Worm (Caenorhabditis elegans): ENCODE data around the gene tbc-20.

The tbc-20 gene

ce11 chrII:14779851-14780250, 18.4 kb upstream of the tbc-20 start:
- TF ChIP-seq ceh-18 (tag; optimal IDR thresholded peaks at IDR 0.05) (no peak), dve-1 (tag; optimal IDR thresholded peaks at IDR 0.05) (no peak)

ce11 chrII:14785906-14786305, 12.4 kb upstream of the tbc-20 start, which contains the start of gene Y54E2A.9:
Gene Y54E2A.9, minus strand, starts transcription at chrII:14786006.
- TF ChIP-seq elt-4 (tag; optimal IDR thresholded peaks at IDR 0.05) (no peak), ceh-48 (tag; optimal IDR thresholded peaks at IDR 0.05) (no peak), hlh-8 (tag; optimal IDR thresholded peaks at IDR 0.05) (no peak), gmeb-2 (tag; optimal IDR thresholded peaks at IDR 0.05) (no peak), T23F11.4 (GFP tag; optimal IDR thresholded peaks at IDR 0.05) (no peak), nfya-1 (tag; optimal IDR thresholded peaks at IDR 0.05) (no peak), Y22D7AL.16 (tag; optimal IDR thresholded peaks at IDR 0.05) (no peak), C38D4.7 (GFP tag; optimal IDR thresholded peaks at IDR 0.05) (no peak), dmd-4 (tag; optimal IDR thresholded peaks at IDR 0.05; ENCODE audit: borderline replicate concordance) (no peak), ceh-2 (tag; optimal IDR thresholded peaks at IDR 0.05) (no peak), pha-2 (tag; optimal IDR thresholded peaks at IDR 0.05) (no peak), che-1 (tag; optimal IDR thresholded peaks at IDR 0.05) (no peak), ceh-31 (tag; optimal IDR thresholded peaks at IDR 0.05) (no peak), C08G9.2 (tag; optimal IDR thresholded peaks at IDR 0.05) (no peak), fkh-6 (tag; optimal IDR thresholded peaks at IDR 0.05) (no peak), K09A11.1 (tag; optimal IDR thresholded peaks at IDR 0.05; ENCODE audit: insufficient read depth) (no peak), hlh-6 (tag; optimal IDR thresholded peaks at IDR 0.05) (no peak)

ce11 chrII:14790751-14791150, 7.5 kb upstream of the tbc-20 start, which contains the start of gene Y54E2A.10:
Gene Y54E2A.10, plus strand, starts transcription at chrII:14791051.
- no peak for TF ChIP-seq lin-11 (tag; optimal IDR thresholded peaks at IDR 0.05)
- TF ChIP-seq pha-4 (tag; optimal IDR thresholded peaks at IDR 0.05), result no peak
- no peak for TF ChIP-seq hlh-13 (GFP tag; optimal IDR thresholded peaks at IDR 0.05)
- TF ChIP-seq tbx-7 (tag; optimal IDR thresholded peaks at IDR 0.05), result no peak
- no peak for TF ChIP-seq npax-4 (tag; optimal IDR thresholded peaks at IDR 0.05)
- TF ChIP-seq pax-1 (tag; optimal IDR thresholded peaks at IDR 0.05), result no peak
- TF ChIP-seq sox-4 (tag; optimal IDR thresholded peaks at IDR 0.05), result no peak
- no peak for TF ChIP-seq nhr-11 (tag; optimal IDR thresholded peaks at IDR 0.05)
- TF ChIP-seq ceh-14 (tag; optimal IDR thresholded peaks at IDR 0.05), result no peak
- TF ChIP-seq rnt-1 (tag; optimal IDR thresholded peaks at IDR 0.05), result no peak
- no peak for TF ChIP-seq zip-5 (tag; optimal IDR thresholded peaks at IDR 0.05)
- no peak for TF ChIP-seq hlh-6 (tag; optimal IDR thresholded peaks at IDR 0.05)
- no peak for TF ChIP-seq fax-1 (tag; optimal IDR thresholded peaks at IDR 0.05)
- no peak for TF ChIP-seq ref-2 (tag; optimal IDR thresholded peaks at IDR 0.05)
- TF ChIP-seq che-1 (tag; optimal IDR thresholded peaks at IDR 0.05), result no peak
- TF ChIP-seq elt-4 (tag; optimal IDR thresholded peaks at IDR 0.05), result no peak
- no peak for TF ChIP-seq hlh-30 (tag; optimal IDR thresholded peaks at IDR 0.05; ENCODE audit: insufficient read depth)
- no peak for TF ChIP-seq unc-3 (GFP tag; conservative IDR thresholded peaks at IDR 0.05)
- TF ChIP-seq unc-3 (tag; optimal IDR thresholded peaks at IDR 0.05), result no peak
- TF ChIP-seq ceh-9 (tag; optimal IDR thresholded peaks at IDR 0.05), result no peak
- no peak for TF ChIP-seq nfya-1 (tag; optimal IDR thresholded peaks at IDR 0.05)

ce11 chrII:14792470-14792869, 5.8 kb upstream of the tbc-20 start:
- TF ChIP-seq pha-4 (tag; optimal IDR thresholded peaks at IDR 0.05) (no peak), sox-4 (tag; optimal IDR thresholded peaks at IDR 0.05) (no peak), K09A11.1 (tag; optimal IDR thresholded peaks at IDR 0.05; ENCODE audit: insufficient read depth) (no peak), npax-4 (tag; optimal IDR thresholded peaks at IDR 0.05) (no peak), nhr-232 (tag; optimal IDR thresholded peaks at IDR 0.05) (no peak), ceh-34 (tag; optimal IDR thresholded peaks at IDR 0.05) (no peak), C08G9.2 (tag; optimal IDR thresholded peaks at IDR 0.05) (no peak), pha-2 (tag; optimal IDR thresholded peaks at IDR 0.05) (no peak), F13H6.1 (tag; optimal IDR thresholded peaks at IDR 0.05) (no peak), elt-4 (tag; optimal IDR thresholded peaks at IDR 0.05) (no peak), ceh-9 (tag; optimal IDR thresholded peaks at IDR 0.05) (no peak), hlh-6 (tag; optimal IDR thresholded peaks at IDR 0.05) (no peak), unc-55 (GFP tag; optimal IDR thresholded peaks at IDR 0.05) (no peak), ref-2 (tag; optimal IDR thresholded peaks at IDR 0.05) (no peak), elt-2 (tag; optimal IDR thresholded peaks at IDR 0.05) (no peak), pax-1 (tag; optimal IDR thresholded peaks at IDR 0.05) (no peak)

Measured in whole organism, late embryonic.